Worm (Caenorhabditis elegans): ENCODE results near the gene col-156.
A peak's percentile ranks its signal among the peaks of the same experiment; 100 is the strongest.

col-156 gene

ce11 chrV:11488288-11488687 is 38.1 kb upstream of the col-156 start:
- TF ChIP-seq snpc-1.3 (tag; optimal IDR thresholded peaks at IDR 0.05; ENCODE audit: insufficient read depth) (no peak), snpc-4 (GFP tag; optimal IDR thresholded peaks at IDR 0.05) (no peak), snpc-4 (tag; optimal IDR thresholded peaks at IDR 0.05) (peak in 3 of 4 experiments; percentile 2 to 83 (median 70)), snpc-1.1 (tag; optimal IDR thresholded peaks at IDR 0.05; ENCODE audit: insufficient read depth) (peak; percentile 66), cebp-2 (GFP tag; IDR thresholded peaks at IDR 0.05) (no peak), unc-62 (GFP tag; optimal IDR thresholded peaks at IDR 0.05) (no peak), tbp1 (GFP tag; optimal IDR thresholded peaks at IDR 0.05) (no peak)

ce11 chrV:11486680-11487079 is 36.5 kb upstream of the col-156 start, which contains the start of gene T11F9.10:
T11F9.10 (plus strand) TSS chrV:11486980.
- TF ChIP-seq hmg-1.2 (GFP tag; IDR thresholded peaks at IDR 0.05) = no peak
- TF ChIP-seq fkh-3 (tag; optimal IDR thresholded peaks at IDR 0.05) = no peak
- no peak for TF ChIP-seq ztf-18 (tag; optimal IDR thresholded peaks at IDR 0.05)
- TF ChIP-seq lin-40 (tag; optimal IDR thresholded peaks at IDR 0.05) = no peak
- no peak for TF ChIP-seq Y56A3A.18 (GFP tag; IDR thresholded peaks at IDR 0.05)
- no peak for TF ChIP-seq dpff-1 (tag; optimal IDR thresholded peaks at IDR 0.05)
- TF ChIP-seq ccch-3 (GFP tag; optimal IDR thresholded peaks at IDR 0.05) = no peak
- no peak for TF ChIP-seq lin-54 (GFP tag; optimal IDR thresholded peaks at IDR 0.05)
- no peak for TF ChIP-seq ztf-26 (tag; optimal IDR thresholded peaks at IDR 0.05)
- TF ChIP-seq mel-28 (tag; optimal IDR thresholded peaks at IDR 0.05; ENCODE audit: borderline replicate concordance) = no peak
- TF ChIP-seq efl-1 (GFP tag; optimal IDR thresholded peaks at IDR 0.05) = no peak
- TF ChIP-seq F55B11.4 (tag; optimal IDR thresholded peaks at IDR 0.05; ENCODE audit: borderline replicate concordance, insufficient read depth) = no peak
- TF ChIP-seq C17E4.6 (GFP tag; IDR thresholded peaks at IDR 0.05) = no peak
- no peak for TF ChIP-seq zim-3 (tag; optimal IDR thresholded peaks at IDR 0.05)

- TF ChIP-seq egl-44 (GFP tag; IDR thresholded peaks at IDR 0.05) (no peak), hlh-12 (tag; optimal IDR thresholded peaks at IDR 0.05) (no peak), lin-40 (tag; optimal IDR thresholded peaks at IDR 0.05) (no peak), madf-6 (GFP tag; IDR thresholded peaks at IDR 0.05) (no peak), xnd-1 (tag; optimal IDR thresholded peaks at IDR 0.05) (no peak), F57A8.1 (GFP tag; optimal IDR thresholded peaks at IDR 0.05) (no peak), ama-1 (optimal IDR thresholded peaks at IDR 0.05) (no peak), ama-1 (GFP tag; optimal IDR thresholded peaks at IDR 0.05) (no peak), mcd-1 (GFP tag; IDR thresholded peaks at IDR 0.05) (no peak), egrh-3 (GFP tag; IDR thresholded peaks at IDR 0.05) (no peak)
Measured at ce11 chrV:11485558-11485957, 35.4 kb upstream of the col-156 start, which contains the start of gene srh-1. srh-1 (plus strand) TSS chrV:11485858.

ce11 chrV:11484404-11484803 is 34.2 kb upstream of the col-156 start:
- TF ChIP-seq tbx-9 (tag; optimal IDR thresholded peaks at IDR 0.05; ENCODE audit: borderline replicate concordance) (no peak), hmg-20 (GFP tag; IDR thresholded peaks at IDR 0.05) (0 out of 2 replicates have a peak, but pooled peaks have one; percentile 6), F37B4.10 (GFP tag; IDR thresholded peaks at IDR 0.05) (no peak), egrh-3 (GFP tag; IDR thresholded peaks at IDR 0.05) (peak; percentile 62; the same call in 1 of the 2 replicates), zfh-2 (GFP tag; conservative IDR thresholded peaks at IDR 0.05) (peak; percentile 65), F39B2.1 (GFP tag; IDR thresholded peaks at IDR 0.05) (no peak), D2030.7 (GFP tag; IDR thresholded peaks at IDR 0.05) (no peak)

Measured in whole organism, young adult.